Fruit fly (Drosophila melanogaster): ENCODE data around the gene abd-A.
A peak's percentile ranks its signal among the peaks of the same experiment; 100 is the strongest.

The abd-A gene

dm6 chr3R:16769404-16769803 is 60.4 kb downstream of the abd-A start (continued):
- TF ChIP-seq chm (GFP tag; IDR thresholded peaks at IDR 0.05) (peak; percentile 67), az2 (GFP tag; optimal IDR thresholded peaks at IDR 0.05) (peak; percentile 62), CG10267 (tag; optimal IDR thresholded peaks at IDR 0.05) (peak; percentile 31), Camta (GFP tag; optimal IDR thresholded peaks at IDR 0.05) (peak; percentile 24), Dip2 (GFP tag; IDR thresholded peaks at IDR 0.05) (no peak), CG30403 (GFP tag; optimal IDR thresholded peaks at IDR 0.05) (peak; percentile 44), Six4 (GFP tag; optimal IDR thresholded peaks at IDR 0.05) (peak; percentile 2), Chrac-16 (GFP tag; optimal IDR thresholded peaks at IDR 0.05) (peak; percentile 33), kay (GFP tag; optimal IDR thresholded peaks at IDR 0.05) (no peak), CG4424 (GFP tag; optimal IDR thresholded peaks at IDR 0.05) (peak; percentile 59), Atf3 (GFP tag; optimal IDR thresholded peaks at IDR 0.05) (no peak), lab (GFP tag; optimal IDR thresholded peaks at IDR 0.05) (peak; percentile 46), chif (GFP tag; optimal IDR thresholded peaks at IDR 0.05) (peak; percentile 43 to 55), CG8281 (tag; optimal IDR thresholded peaks at IDR 0.05) (peak; percentile 10), ranshi (GFP tag; IDR thresholded peaks at IDR 0.05) (0 out of 2 replicates have a peak, but pooled peaks have one; percentile 50), CG8944 (GFP tag; optimal IDR thresholded peaks at IDR 0.05) (peak; percentile 20), wor (GFP tag; IDR thresholded peaks at IDR 0.05) (peak; percentile 26; the same call in 1 of the 2 replicates), CG15696 (tag; optimal IDR thresholded peaks at IDR 0.05) (peak; percentile 14), lola (GFP tag; optimal IDR thresholded peaks at IDR 0.05) (peak in 1 of 3 experiments; percentile 56), CG17612 (GFP tag; IDR thresholded peaks at IDR 0.05) (no peak), trh (GFP tag; optimal IDR thresholded peaks at IDR 0.05) (no peak), Drgx (GFP tag; IDR thresholded peaks at IDR 0.05) (no peak), kah (GFP tag; optimal IDR thresholded peaks at IDR 0.05) (peak; percentile 12), psq (GFP tag; optimal IDR thresholded peaks at IDR 0.05) (no peak), CG13424 (tag; optimal IDR thresholded peaks at IDR 0.05) (peak; percentile 68), CG43689 (GFP tag; IDR thresholded peaks at IDR 0.05) (0 out of 2 replicates have a peak, but pooled peaks have one; percentile 29), CG4404 (GFP tag; IDR thresholded peaks at IDR 0.05) (peak; percentile 34; the same call in 1 of the 2 replicates), CG13287 (GFP tag; IDR thresholded peaks at IDR 0.05; ENCODE audit: partially characterized antibody) (no peak), lov (optimal IDR thresholded peaks at IDR 0.05) (no peak), lov (GFP tag; IDR thresholded peaks at IDR 0.05) (no peak), Usf (GFP tag; optimal IDR thresholded peaks at IDR 0.05) (no peak), CG7271 (tag; optimal IDR thresholded peaks at IDR 0.05) (no peak), Xbp1 (GFP tag; optimal IDR thresholded peaks at IDR 0.05) (peak; percentile 55), Dp (GFP tag; optimal IDR thresholded peaks at IDR 0.05) (no peak), Sox100B (GFP tag; optimal IDR thresholded peaks at IDR 0.05) (peak; percentile 43), CG3407 (GFP tag; optimal IDR thresholded peaks at IDR 0.05) (peak; percentile 33), C15 (GFP tag; IDR thresholded peaks at IDR 0.05) (no peak), CG1647 (GFP tag; optimal IDR thresholded peaks at IDR 0.05) (peak; percentile 1), pzg (GFP tag; optimal IDR thresholded peaks at IDR 0.05) (no peak), pnt (GFP tag; optimal IDR thresholded peaks at IDR 0.05) (peak; percentile 6), bcd (GFP tag; optimal IDR thresholded peaks at IDR 0.05) (peak; percentile 44), CG10654 (GFP tag; optimal IDR thresholded peaks at IDR 0.05) (peak; percentile 19), CG8478 (optimal IDR thresholded peaks at IDR 0.05) (no peak), ci (GFP tag; IDR thresholded peaks at IDR 0.05) (peak; percentile 83), CG18599 (GFP tag; optimal IDR thresholded peaks at IDR 0.05) (peak; percentile 5), dysf (GFP tag; IDR thresholded peaks at IDR 0.05) (peak; percentile 46; the same call in 2 of the 3 replicates), Stat92E (GFP tag; optimal IDR thresholded peaks at IDR 0.05) (no peak), CG6683 (GFP tag; optimal IDR thresholded peaks at IDR 0.05) (no peak), sc (optimal IDR thresholded peaks at IDR 0.05) (no peak), sc (GFP tag; optimal IDR thresholded peaks at IDR 0.05) (no peak), Oli (tag; optimal IDR thresholded peaks at IDR 0.05) (peak; percentile 70), pum (GFP tag; optimal IDR thresholded peaks at IDR 0.05) (peak; percentile 23)
